Worm (Caenorhabditis elegans) whole organism, young adult: Measurements from ENCODE around the gene D2096.5.

ENCODE experiments used
- B0336.3 ChIP-seq: fragments of 200-800 bp; sonication (Bioruptor generic); IDR thresholded peaks from 2 replicates; pipeline ENCODE4 v1.3.6; 2022; ENCODE audit warnings: missing genetic modification characterization, missing compliant biosample characterization
- D2030.7 ChIP-seq: fragments of 200-800 bp; sonication (Bioruptor generic); IDR thresholded peaks from 2 replicates; pipeline ENCODE4 v1.3.6; 2022; ENCODE audit warnings: missing genetic modification reagents, missing genetic modification characterization, missing compliant biosample characterization
- F52B5.7 ChIP-seq: sonication (generic microtip); optimal IDR thresholded peaks from 2 replicates; lab custom pipeline; 2016; ENCODE audit warnings: mild to moderate bottlenecking, missing genetic modification characterization, missing compliant biosample characterization
- K12H6.12 ChIP-seq: fragments of 200-800 bp; sonication (Bioruptor generic); optimal IDR thresholded peaks from 2 replicates; lab custom pipeline; 2018; ENCODE audit warnings: mild to moderate bottlenecking, missing genetic modification characterization, missing compliant biosample characterization
- T07F8.4 ChIP-seq: sonication (generic microtip); optimal IDR thresholded peaks from 2 replicates; lab custom pipeline; 2016; ENCODE audit warnings: mild to moderate bottlenecking, missing genetic modification characterization, moderate library complexity, missing compliant biosample characterization
- Y56A3A.18 ChIP-seq: fragments of 200-800 bp; sonication (Bioruptor generic); IDR thresholded peaks from 2 replicates; pipeline ENCODE4 v1.3.6; 2022; ENCODE audit warnings: missing genetic modification reagents, missing genetic modification characterization, missing compliant biosample characterization
- ceh-40 ChIP-seq: fragments of 200-800 bp; sonication (Bioruptor generic); IDR thresholded peaks from 2 replicates; pipeline ENCODE4 v1.3.6; 2022; ENCODE audit warnings: missing genetic modification characterization, missing compliant biosample characterization
- ceh-58 ChIP-seq: fragments of 200-800 bp; sonication (Bioruptor generic); IDR thresholded peaks from 2 replicates; pipeline ENCODE4 v1.3.6; 2022; ENCODE audit warnings: missing genetic modification characterization, missing compliant biosample characterization
- efl-1 ChIP-seq: fragments of 150-350 bp; optimal IDR thresholded peaks from 2 replicates; lab custom pipeline; 2014; ENCODE audit warnings: missing biosample characterization, missing genetic modification reagents, missing genetic modification characterization
- egrh-3 ChIP-seq: fragments of 200-800 bp; sonication (Bioruptor generic); IDR thresholded peaks from 2 replicates; pipeline ENCODE4 v1.3.6; 2022; ENCODE audit warnings: missing genetic modification reagents, missing genetic modification characterization, missing compliant biosample characterization
- hsf-1 ChIP-seq: fragments of 200-800 bp; sonication (Bioruptor generic); IDR thresholded peaks from 2 replicates; pipeline ENCODE4 v1.3.6; 2022; ENCODE audit warnings: missing genetic modification reagents, missing genetic modification characterization, missing compliant biosample characterization
- let-607 ChIP-seq, 2 experiments: fragments of 200-800 bp in 1 of 2; sonication (Bioruptor generic) in 1 of 2; sonication (generic microtip) in 1 of 2; optimal IDR thresholded peaks; 2 replicates each; lab custom pipeline; 2016 to 2018; ENCODE audit warnings: mild to moderate bottlenecking in 2 of 2, missing compliant biosample characterization in 2 of 2, missing genetic modification characterization in 2 of 2, moderate library complexity in 2 of 2, missing genotype in 1 of 2
- lin-35 ChIP-seq, 3 experiments: fragments of 150-350 bp in 2 of 3; sonication (generic microtip) in 1 of 3; optimal IDR thresholded peaks; 2 replicates each; lab custom pipeline; 2014 to 2018; ENCODE audit warnings: missing biosample characterization in 3 of 3, missing genetic modification characterization in 3 of 3, missing genetic modification reagents in 3 of 3
- lin-54 ChIP-seq: fragments of 200-800 bp; sonication (Bioruptor generic); optimal IDR thresholded peaks from 2 replicates; lab custom pipeline; 2018; ENCODE audit warnings: mild to moderate bottlenecking, missing genetic modification characterization, missing compliant biosample characterization
- nfya-1 ChIP-seq: sonication (generic microtip); optimal IDR thresholded peaks from 2 replicates; lab custom pipeline; 2017; ENCODE audit warnings: antibody characterized with exemption, missing compliant biosample characterization, missing genetic modification characterization, borderline replicate concordance; ENCODE audit not compliant: insufficient read depth
- nhr-179 ChIP-seq: sonication (generic microtip); optimal IDR thresholded peaks from 2 replicates; lab custom pipeline; 2016; ENCODE audit warnings: mild to moderate bottlenecking, missing genetic modification characterization, missing compliant biosample characterization
- pbrm-1 ChIP-seq: fragments of 200-800 bp; sonication (Bioruptor generic); IDR thresholded peaks from 2 replicates; pipeline ENCODE4 v1.3.6; 2022; ENCODE audit warnings: missing genetic modification reagents, missing genetic modification characterization, missing compliant biosample characterization
- repo-1 ChIP-seq: sonication (generic microtip); optimal IDR thresholded peaks from 2 replicates; lab custom pipeline; 2017; ENCODE audit warnings: mild to moderate bottlenecking, missing genetic modification characterization, missing compliant biosample characterization
- snpc-1.1 ChIP-seq: sonication (generic microtip); optimal IDR thresholded peaks from 2 replicates; lab custom pipeline; 2017; ENCODE audit warnings: missing genetic modification characterization, mild to moderate bottlenecking, missing compliant biosample characterization, antibody characterized with exemption, moderate library complexity, missing genotype, missing genetic modification reagents; ENCODE audit not compliant: insufficient read depth
- snpc-3.4 ChIP-seq: sonication (generic microtip); optimal IDR thresholded peaks from 2 replicates; lab custom pipeline; 2017; ENCODE audit warnings: missing genetic modification characterization, mild to moderate bottlenecking, missing compliant biosample characterization, antibody characterized with exemption, moderate library complexity, missing genotype, missing genetic modification reagents
- somi-1 ChIP-seq: fragments of 200-800 bp; sonication (Bioruptor generic); optimal IDR thresholded peaks from 2 replicates; lab custom pipeline; 2018; ENCODE audit warnings: mild to moderate bottlenecking, missing genetic modification characterization, missing compliant biosample characterization
- unc-62 ChIP-seq: fragments of 150-350 bp; optimal IDR thresholded peaks from 2 replicates; lab custom pipeline; 2014; ENCODE audit warnings: missing biosample characterization, missing genetic modification reagents, missing genetic modification characterization
- zfh-2 ChIP-seq: fragments of 200-800 bp; sonication (Bioruptor generic); conservative IDR thresholded peaks from 2 replicates; pipeline ENCODE4 v1.3.6; 2022; ENCODE audit warnings: missing genetic modification reagents, missing genetic modification characterization, missing compliant biosample characterization
- ztf-18 ChIP-seq: sonication (generic microtip); optimal IDR thresholded peaks from 2 replicates; lab custom pipeline; 2016; ENCODE audit warnings: missing genotype, mild to moderate bottlenecking, missing genetic modification characterization, missing compliant biosample characterization
- ztf-3 ChIP-seq: fragments of 200-800 bp; sonication (Bioruptor generic); optimal IDR thresholded peaks from 2 replicates; lab custom pipeline; 2018; ENCODE audit warnings: mild to moderate bottlenecking, missing genetic modification characterization, missing compliant biosample characterization

Gene D2096.5

DNA sequence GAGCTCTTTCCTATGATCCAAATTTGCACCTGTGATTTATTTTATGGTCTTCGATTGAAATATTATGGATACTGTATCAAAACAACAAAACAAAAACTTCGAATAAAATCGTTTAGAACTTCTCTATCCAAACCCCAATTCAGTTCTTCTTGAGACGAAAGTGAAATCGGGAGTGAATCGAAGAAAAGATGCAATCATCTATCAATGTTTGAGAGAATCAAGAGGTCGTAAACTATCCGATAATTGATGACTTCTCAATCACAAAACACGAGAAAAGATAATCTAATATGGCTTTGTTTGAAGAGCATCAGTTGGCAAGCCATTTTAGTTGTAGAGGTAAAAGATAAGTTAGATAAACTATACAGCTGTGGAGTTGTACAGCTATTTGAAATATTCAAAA lies 41.8 kb downstream of the D2096.5 start:
- TF ChIP-seq T07F8.4 (tag; lab: Kevin White, UChicago) (no peak), ztf-18 (tag; lab: Kevin White, UChicago) (no peak), nfya-1 (tag; lab: Kevin White, UChicago) (no peak), lin-54 (no peak), let-607 (tag; optimal IDR thresholded peaks at IDR 0.05; lab: Kevin White, UChicago) (no peak), snpc-3.4 (tag; lab: Kevin White, UChicago) (no peak), nhr-179 (no peak)

ce11 chrIV:8312846-8313245 lies 46.7 kb downstream of the D2096.5 start, which contains the start of gene F35H10.10:
Gene F35H10.10 (minus strand): TSS chrIV:8312946.
- no peak for TF ChIP-seq zfh-2 (GFP tag; lab: Robert Waterston, UW)
- TF ChIP-seq ztf-3 (GFP tag; lab: Kevin White, UChicago): no peak
- no peak for TF ChIP-seq lin-54
- no peak for TF ChIP-seq lin-35 (GFP tag; optimal IDR thresholded peaks at IDR 0.05; lab: Kevin White, UChicago)
- TF ChIP-seq Y56A3A.18: no peak
- no peak for TF ChIP-seq hsf-1

- TF ChIP-seq ceh-58 (GFP tag; lab: Robert Waterston, UW) (no peak), Y56A3A.18 (no peak), repo-1 (tag; lab: Kevin White, UChicago) (no peak), nfya-1 (tag; lab: Kevin White, UChicago) (no peak), K12H6.12 (tag; lab: Kevin White, UChicago) (no peak), egrh-3 (no peak), unc-62 (GFP tag; lab: Kevin White, UChicago) (no peak), ztf-18 (tag; lab: Kevin White, UChicago) (no peak), B0336.3 (GFP tag; lab: Robert Waterston, UW) (no peak), snpc-1.1 (no peak), D2030.7 (no peak), efl-1 (GFP tag; lab: Kevin White, UChicago) (no peak), zfh-2 (GFP tag; lab: Robert Waterston, UW) (no peak), pbrm-1 (GFP tag; lab: Robert Waterston, UW) (no peak), F52B5.7 (tag; lab: Kevin White, UChicago) (no peak), ceh-40 (GFP tag; lab: Robert Waterston, UW) (no peak), somi-1 (GFP tag; lab: Kevin White, UChicago) (no peak)
Observed at ce11 chrIV:8312105-8312504, 47.5 kb downstream of the D2096.5 start.
